Worm (Caenorhabditis elegans) whole organism, L4 larva: ENCODE results near the gene F26F4.5.

Source experiments
- D1046.2 ChIP-seq: fragments of 200-800 bp; sonication (Bioruptor generic); IDR thresholded peaks from 2 replicates; pipeline ENCODE4 v1.3.6; 2022; ENCODE audit warnings: missing genetic modification characterization, missing compliant biosample characterization
- F10B5.3 ChIP-seq: sonication (generic microtip); optimal IDR thresholded peaks from 2 replicates; lab custom pipeline; 2016; ENCODE audit warnings: mild to moderate bottlenecking, missing genetic modification characterization, missing compliant biosample characterization
- ceh-28 ChIP-seq: fragments of 150-350 bp; optimal IDR thresholded peaks from 2 replicates; lab custom pipeline; 2014; ENCODE audit warnings: missing biosample characterization, missing genetic modification reagents, missing genetic modification characterization
- ceh-82 ChIP-seq: sonication (generic microtip); optimal IDR thresholded peaks from 2 replicates; lab custom pipeline; 2017; ENCODE audit warnings: missing biosample characterization, missing genetic modification characterization
- ces-1 ChIP-seq: fragments of 150-350 bp; sonication (generic microtip); optimal IDR thresholded peaks from 4 replicates; lab custom pipeline; 2014; ENCODE audit warnings: missing biosample characterization, missing genetic modification reagents, missing genetic modification characterization
- dmd-9 ChIP-seq: fragments of 200-800 bp; sonication (Bioruptor generic); IDR thresholded peaks from 2 replicates; pipeline ENCODE4 v1.3.6; 2022; ENCODE audit warnings: missing genetic modification reagents, missing genetic modification characterization, missing compliant biosample characterization
- dve-1 ChIP-seq: sonication (generic microtip); optimal IDR thresholded peaks from 2 replicates; lab custom pipeline; 2017; ENCODE audit warnings: antibody characterized with exemption, mild to moderate bottlenecking, missing genetic modification characterization, missing compliant biosample characterization; ENCODE audit not compliant: insufficient read depth
- hmg-1.1 ChIP-seq: fragments of 200-800 bp; sonication (Bioruptor generic); IDR thresholded peaks from 2 replicates; pipeline ENCODE4 v1.3.6; 2022; ENCODE audit warnings: missing genetic modification reagents, missing genetic modification characterization, missing compliant biosample characterization
- nhr-11 ChIP-seq: fragments of 150-350 bp; optimal IDR thresholded peaks from 2 replicates; lab custom pipeline; 2014; ENCODE audit warnings: missing biosample characterization, missing genetic modification characterization
- nhr-237 ChIP-seq: sonication (generic microtip); optimal IDR thresholded peaks from 2 replicates; lab custom pipeline; 2017; ENCODE audit warnings: missing biosample characterization, missing genetic modification characterization
- pha-4 ChIP-seq, 2 experiments: fragments of 150-350 bp in 1 of 2; fragments of 200-800 bp in 1 of 2; sonication (Bioruptor generic) in 1 of 2; IDR thresholded peaks in 1 of 2; optimal IDR thresholded peaks in 1 of 2; 2 replicates each; pipeline versions ENCODE4 v1.3.6 to Lab custom; 2014 to 2022; ENCODE audit warnings: missing genetic modification characterization in 2 of 2, missing genetic modification reagents in 2 of 2, missing biosample characterization in 1 of 2, missing compliant biosample characterization in 1 of 2
- spr-3 ChIP-seq: fragments of 200-800 bp; sonication (Bioruptor generic); optimal IDR thresholded peaks from 2 replicates; lab custom pipeline; 2018; ENCODE audit warnings: mild to moderate bottlenecking, missing genetic modification characterization, missing compliant biosample characterization
- unc-62 ChIP-seq, 3 experiments: fragments of 150-350 bp in 1 of 3; sonication (generic microtip); optimal IDR thresholded peaks in 2 of 3; peaks in 1 of 3; 1 replicate in 1 of 3; 2 replicates in 2 of 3; lab custom pipeline; 2014 to 2017; ENCODE audit warnings: missing biosample characterization in 3 of 3, missing genetic modification characterization in 3 of 3, missing genetic modification reagents in 3 of 3, missing genotype in 1 of 3
- ztf-11 ChIP-seq: fragments of 150-350 bp; optimal IDR thresholded peaks from 2 replicates; lab custom pipeline; 2014; ENCODE audit warnings: missing biosample characterization, missing genetic modification characterization

DNA sequence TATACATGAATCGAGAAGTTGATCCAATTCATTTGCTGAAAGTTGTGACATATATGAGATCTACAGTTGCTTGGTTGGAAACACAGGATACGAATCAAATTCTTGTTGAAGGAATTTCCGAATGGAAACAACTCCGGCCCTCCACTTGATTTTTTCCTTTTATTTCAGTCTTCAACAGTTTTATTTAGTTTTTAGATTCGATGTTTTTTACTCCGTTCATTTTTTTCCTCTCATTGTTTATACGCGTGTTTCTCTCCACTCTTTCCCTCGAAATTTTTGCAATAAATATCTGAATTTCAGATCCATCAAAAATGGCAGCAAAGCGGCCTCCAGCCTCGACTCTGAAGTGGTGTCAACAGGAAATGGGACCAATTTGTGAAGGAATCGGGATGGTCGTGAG lies 27.9 kb downstream of the F26F4.5 start, which contains the start of gene coq-8:
- TF ChIP-seq hmg-1.1 (GFP tag; lab: Robert Waterston, UW) (no peak), dmd-9 (GFP tag; lab: Robert Waterston, UW) (no peak), dve-1 (tag; lab: Kevin White, UChicago) (no peak), ceh-28 (tag; lab: Kevin White, UChicago) (no peak), ztf-11 (tag; lab: Kevin White, UChicago) (no peak), nhr-11 (tag; lab: Kevin White, UChicago) (no peak), F10B5.3 (tag; lab: Kevin White, UChicago) (no peak), unc-62 (GFP tag; optimal IDR thresholded peaks at IDR 0.05 in 1 of 2; lab: Kevin White, UChicago) (no peak), unc-62 (tag; optimal IDR thresholded peaks at IDR 0.05; lab: Kevin White, UChicago) (no peak), ces-1 (GFP tag; lab: Kevin White, UChicago) (no peak), nhr-237 (tag; lab: Kevin White, UChicago) (no peak), D1046.2 (GFP tag; lab: Robert Waterston, UW) (no peak), spr-3 (no peak), pha-4 (GFP tag; IDR thresholded peaks at IDR 0.05; lab: Robert Waterston, UW) (no peak), pha-4 (tag; optimal IDR thresholded peaks at IDR 0.05; lab: Kevin White, UChicago) (no peak), ceh-82 (tag; lab: Kevin White, UChicago) (no peak)
